Worm (Caenorhabditis elegans) whole organism, young adult: ENCODE measurements around the gene F37A4.4.

Source experiments
- B0261.1 ChIP-seq: sonication (generic microtip); optimal IDR thresholded peaks from 2 replicates; lab custom pipeline; 2016; ENCODE audit warnings: mild to moderate bottlenecking, missing genetic modification characterization, moderate library complexity, missing compliant biosample characterization
- F10E7.11 ChIP-seq: sonication (generic microtip); optimal IDR thresholded peaks from 2 replicates; lab custom pipeline; 2017; ENCODE audit warnings: mild to moderate bottlenecking, missing genetic modification characterization, moderate library complexity, missing compliant biosample characterization
- F22D6.2 ChIP-seq: sonication (generic microtip); optimal IDR thresholded peaks from 2 replicates; lab custom pipeline; 2016; ENCODE audit warnings: mild to moderate bottlenecking, missing genetic modification characterization, missing compliant biosample characterization
- K11D2.4 ChIP-seq: fragments of 200-800 bp; sonication (Bioruptor generic); IDR thresholded peaks from 2 replicates; pipeline ENCODE4 v1.3.6; 2022; ENCODE audit warnings: missing genetic modification reagents, missing genetic modification characterization, missing compliant biosample characterization
- Y67H2A.10 ChIP-seq: fragments of 200-800 bp; sonication (Bioruptor generic); conservative IDR thresholded peaks from 2 replicates; pipeline ENCODE4 v1.3.6; 2022; ENCODE audit warnings: missing genetic modification reagents, missing genetic modification characterization, missing compliant biosample characterization
- Y79H2A.3 ChIP-seq: fragments of 200-800 bp; sonication (Bioruptor generic); conservative IDR thresholded peaks from 2 replicates; pipeline ENCODE4 v1.3.6; 2022; ENCODE audit warnings: missing genetic modification reagents, missing genetic modification characterization, missing compliant biosample characterization
- Y95B8A.8 ChIP-seq: fragments of 200-800 bp; sonication (Bioruptor generic); IDR thresholded peaks from 2 replicates; pipeline ENCODE4 v1.3.6; 2022; ENCODE audit warnings: missing genetic modification reagents, missing genetic modification characterization, missing compliant biosample characterization
- ZK185.1 ChIP-seq: sonication (generic microtip); optimal IDR thresholded peaks from 2 replicates; lab custom pipeline; 2016; ENCODE audit warnings: mild to moderate bottlenecking, missing genetic modification characterization, missing compliant biosample characterization; ENCODE audit not compliant: poor library complexity, severe bottlenecking
- aptf-2 ChIP-seq: fragments of 200-800 bp; sonication (Bioruptor generic); conservative IDR thresholded peaks from 2 replicates; pipeline ENCODE4 v1.3.6; 2022; ENCODE audit warnings: missing genetic modification reagents, missing genetic modification characterization, missing compliant biosample characterization
- athp-1 ChIP-seq: sonication (generic microtip); optimal IDR thresholded peaks from 2 replicates; lab custom pipeline; 2017; ENCODE audit warnings: mild to moderate bottlenecking, missing genetic modification characterization, missing compliant biosample characterization
- attf-3 ChIP-seq: fragments of 200-800 bp; sonication (Bioruptor generic); conservative IDR thresholded peaks from 2 replicates; pipeline ENCODE4 v1.3.6; 2022; ENCODE audit warnings: missing genetic modification reagents, missing genetic modification characterization, missing compliant biosample characterization
- attf-5 ChIP-seq: fragments of 200-800 bp; sonication (Bioruptor generic); optimal IDR thresholded peaks from 2 replicates; lab custom pipeline; 2018; ENCODE audit warnings: mild to moderate bottlenecking, missing genetic modification characterization, missing compliant biosample characterization
- attf-6 ChIP-seq: fragments of 200-800 bp; sonication (Bioruptor generic); IDR thresholded peaks from 2 replicates; pipeline ENCODE4 v1.3.6; 2022; ENCODE audit warnings: missing genetic modification reagents, missing genetic modification characterization, missing compliant biosample characterization
- bed-1 ChIP-seq: fragments of 200-800 bp; sonication (Bioruptor generic); IDR thresholded peaks from 2 replicates; pipeline ENCODE4 v1.3.6; 2022; ENCODE audit warnings: missing genetic modification reagents, missing genetic modification characterization, missing compliant biosample characterization
- ccch-3 ChIP-seq: fragments of 200-800 bp; sonication (Bioruptor generic); optimal IDR thresholded peaks from 2 replicates; lab custom pipeline; 2018; ENCODE audit warnings: mild to moderate bottlenecking, missing genetic modification characterization, missing compliant biosample characterization
- ceh-58 ChIP-seq: fragments of 200-800 bp; sonication (Bioruptor generic); IDR thresholded peaks from 2 replicates; pipeline ENCODE4 v1.3.6; 2022; ENCODE audit warnings: missing genetic modification characterization, missing compliant biosample characterization
- die-1 ChIP-seq: sonication (generic microtip); optimal IDR thresholded peaks from 2 replicates; lab custom pipeline; 2016; ENCODE audit warnings: missing genotype, mild to moderate bottlenecking, missing genetic modification characterization, missing compliant biosample characterization
- dox-1 ChIP-seq: fragments of 200-800 bp; sonication (Bioruptor generic); IDR thresholded peaks from 2 replicates; pipeline ENCODE4 v1.3.6; 2022; ENCODE audit warnings: missing genetic modification reagents, missing genetic modification characterization, missing compliant biosample characterization
- efl-1 ChIP-seq: fragments of 150-350 bp; optimal IDR thresholded peaks from 2 replicates; lab custom pipeline; 2014; ENCODE audit warnings: missing biosample characterization, missing genetic modification reagents, missing genetic modification characterization
- egl-18 ChIP-seq: fragments of 200-800 bp; sonication (Bioruptor generic); IDR thresholded peaks from 2 replicates; pipeline ENCODE4 v1.3.6; 2022; ENCODE audit warnings: missing genetic modification reagents, missing genetic modification characterization, missing compliant biosample characterization
- egrh-3 ChIP-seq: fragments of 200-800 bp; sonication (Bioruptor generic); IDR thresholded peaks from 2 replicates; pipeline ENCODE4 v1.3.6; 2022; ENCODE audit warnings: missing genetic modification reagents, missing genetic modification characterization, missing compliant biosample characterization
- gei-17 ChIP-seq: fragments of 200-800 bp; sonication (Bioruptor generic); optimal IDR thresholded peaks from 2 replicates; lab custom pipeline; 2018; ENCODE audit warnings: mild to moderate bottlenecking, missing genetic modification characterization, missing compliant biosample characterization
- hlh-12 ChIP-seq: sonication (generic microtip); optimal IDR thresholded peaks from 2 replicates; lab custom pipeline; 2016; ENCODE audit warnings: missing genetic modification characterization, missing compliant biosample characterization
- hmg-1.2 ChIP-seq: fragments of 200-800 bp; sonication (Bioruptor generic); IDR thresholded peaks from 2 replicates; pipeline ENCODE4 v1.3.6; 2022; ENCODE audit warnings: missing genetic modification reagents, missing genetic modification characterization, missing compliant biosample characterization
- hsf-1 ChIP-seq: fragments of 200-800 bp; sonication (Bioruptor generic); IDR thresholded peaks from 2 replicates; pipeline ENCODE4 v1.3.6; 2022; ENCODE audit warnings: missing genetic modification reagents, missing genetic modification characterization, missing compliant biosample characterization
- let-607 ChIP-seq, 2 experiments: fragments of 200-800 bp in 1 of 2; sonication (Bioruptor generic) in 1 of 2; sonication (generic microtip) in 1 of 2; optimal IDR thresholded peaks; 2 replicates each; lab custom pipeline; 2016 to 2018; ENCODE audit warnings: mild to moderate bottlenecking in 2 of 2, missing compliant biosample characterization in 2 of 2, missing genetic modification characterization in 2 of 2, moderate library complexity in 2 of 2, missing genotype in 1 of 2
- lin-54 ChIP-seq: fragments of 200-800 bp; sonication (Bioruptor generic); optimal IDR thresholded peaks from 2 replicates; lab custom pipeline; 2018; ENCODE audit warnings: mild to moderate bottlenecking, missing genetic modification characterization, missing compliant biosample characterization
- lir-1 ChIP-seq: fragments of 200-800 bp; sonication (Bioruptor generic); conservative IDR thresholded peaks from 2 replicates; pipeline ENCODE4 v1.3.6; 2022; ENCODE audit warnings: missing genetic modification reagents, missing genetic modification characterization, missing compliant biosample characterization
- madf-6 ChIP-seq: fragments of 200-800 bp; sonication (Bioruptor generic); IDR thresholded peaks from 2 replicates; pipeline ENCODE4 v1.3.6; 2022; ENCODE audit warnings: missing genetic modification reagents, missing genetic modification characterization, missing compliant biosample characterization
- madf-8 ChIP-seq: fragments of 200-800 bp; sonication (Bioruptor generic); conservative IDR thresholded peaks from 2 replicates; pipeline ENCODE4 v1.3.6; 2022; ENCODE audit warnings: missing genetic modification reagents, missing genetic modification characterization, missing compliant biosample characterization
- mes-4 ChIP-seq: sonication (generic microtip); optimal IDR thresholded peaks from 2 replicates; lab custom pipeline; 2016; ENCODE audit warnings: missing genotype, missing genetic modification characterization, missing compliant biosample characterization
- nfya-1 ChIP-seq: sonication (generic microtip); optimal IDR thresholded peaks from 2 replicates; lab custom pipeline; 2017; ENCODE audit warnings: antibody characterized with exemption, missing compliant biosample characterization, missing genetic modification characterization, borderline replicate concordance; ENCODE audit not compliant: insufficient read depth
- nhr-120 ChIP-seq: fragments of 200-800 bp; sonication (Bioruptor generic); IDR thresholded peaks from 2 replicates; pipeline ENCODE4 v1.3.6; 2022; ENCODE audit warnings: missing genetic modification characterization, missing compliant biosample characterization
- rec-8 ChIP-seq, 2 experiments: sonication (generic microtip); optimal IDR thresholded peaks; 2 replicates each; lab custom pipeline; 2016; ENCODE audit warnings: mild to moderate bottlenecking in 2 of 2, missing genetic modification characterization in 2 of 2, missing genetic modification reagents in 2 of 2, missing genotype in 2 of 2, missing biosample characterization in 1 of 2, missing compliant biosample characterization in 1 of 2, moderate library complexity in 1 of 2
- repo-1 ChIP-seq: sonication (generic microtip); optimal IDR thresholded peaks from 2 replicates; lab custom pipeline; 2017; ENCODE audit warnings: mild to moderate bottlenecking, missing genetic modification characterization, missing compliant biosample characterization
- sea-2 ChIP-seq: fragments of 200-800 bp; sonication (Bioruptor generic); IDR thresholded peaks from 2 replicates; pipeline ENCODE4 v1.3.6; 2022; ENCODE audit warnings: missing genetic modification characterization, missing compliant biosample characterization
- snpc-1.3 ChIP-seq: sonication (generic microtip); optimal IDR thresholded peaks from 2 replicates; lab custom pipeline; 2017; ENCODE audit warnings: missing genetic modification characterization, mild to moderate bottlenecking, missing compliant biosample characterization, antibody characterized with exemption, moderate library complexity, missing genotype, missing genetic modification reagents; ENCODE audit not compliant: insufficient read depth
- sptf-2 ChIP-seq: fragments of 200-800 bp; sonication (Bioruptor generic); optimal IDR thresholded peaks from 2 replicates; lab custom pipeline; 2018; ENCODE audit warnings: mild to moderate bottlenecking, missing genetic modification characterization, missing compliant biosample characterization
- tbp1 ChIP-seq: fragments of 200-800 bp; sonication (Bioruptor generic); optimal IDR thresholded peaks from 2 replicates; lab custom pipeline; 2018; ENCODE audit warnings: mild to moderate bottlenecking, missing genetic modification characterization, missing compliant biosample characterization
- tbx-9 ChIP-seq: sonication (generic microtip); optimal IDR thresholded peaks from 2 replicates; lab custom pipeline; 2016; ENCODE audit warnings: borderline replicate concordance, missing genetic modification characterization, inconsistent platforms, missing compliant biosample characterization
- xnd-1 ChIP-seq: sonication (generic microtip); optimal IDR thresholded peaks from 2 replicates; lab custom pipeline; 2016; ENCODE audit warnings: missing genotype, missing genetic modification reagents, missing genetic modification characterization, missing compliant biosample characterization
- zfh-2 ChIP-seq: fragments of 200-800 bp; sonication (Bioruptor generic); conservative IDR thresholded peaks from 2 replicates; pipeline ENCODE4 v1.3.6; 2022; ENCODE audit warnings: missing genetic modification reagents, missing genetic modification characterization, missing compliant biosample characterization
- zim-3 ChIP-seq: sonication (generic microtip); optimal IDR thresholded peaks from 2 replicates; lab custom pipeline; 2017; ENCODE audit warnings: mild to moderate bottlenecking, missing genetic modification characterization, moderate library complexity, missing compliant biosample characterization
- ztf-22 ChIP-seq: fragments of 200-800 bp; sonication (Bioruptor generic); optimal IDR thresholded peaks from 2 replicates; lab custom pipeline; 2018; ENCODE audit warnings: mild to moderate bottlenecking, missing genetic modification characterization, moderate library complexity, missing compliant biosample characterization

F37A4.4 gene

DNA sequence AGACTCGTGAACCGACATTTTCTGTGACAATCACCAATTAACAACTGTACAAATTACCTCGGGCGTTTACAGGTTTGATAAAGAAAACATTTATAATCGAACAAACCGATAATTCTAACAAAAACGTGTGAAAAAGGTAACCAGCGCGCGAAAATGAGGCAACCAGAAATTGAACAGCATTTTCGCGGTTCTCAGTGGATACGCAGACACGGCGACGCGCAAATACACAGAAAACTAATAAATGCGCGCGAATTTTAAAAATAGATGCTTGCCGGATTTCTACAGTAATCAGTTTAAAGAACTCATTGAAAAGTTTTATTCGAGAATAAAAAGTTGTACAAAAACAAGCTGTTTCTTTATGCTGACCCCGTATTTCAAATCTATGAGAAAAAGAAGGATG, 3.4 kb upstream of the F37A4.4 start, which contains the start of gene isw-1 (continued):
- TF ChIP-seq F22D6.2 (tag; lab: Kevin White, UChicago) = no peak

DNA sequence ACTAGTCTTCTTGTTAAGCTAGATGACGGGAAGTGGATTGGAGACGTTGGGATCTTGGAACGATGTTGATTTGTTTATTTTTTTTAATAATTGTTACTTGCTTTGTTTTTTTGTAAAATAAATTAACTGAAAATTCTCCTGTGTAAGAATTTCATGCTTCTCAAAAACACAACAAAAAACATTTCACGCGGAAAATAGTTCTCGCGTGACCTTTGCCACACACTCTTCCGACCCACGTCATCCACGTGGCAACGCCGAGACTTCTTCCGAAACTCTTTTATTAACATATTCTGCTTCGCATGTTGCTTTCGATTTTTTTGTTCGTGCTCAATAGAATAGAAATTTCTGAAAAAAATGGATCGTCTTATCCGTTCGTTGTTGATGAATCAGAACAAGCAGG, 1.8 kb upstream of the F37A4.4 start, which contains the start of gene F37A4.5:
Gene F37A4.5 (plus strand): TSS at position 301 of the 400 bp plus-strand sequence.
- TF ChIP-seq tbp1 (GFP tag; lab: Kevin White, UChicago) (no peak), hlh-12 (tag; lab: Kevin White, UChicago) (no peak), attf-3 (GFP tag; lab: Robert Waterston, UW) (no peak), F10E7.11 (no peak), sptf-2 (GFP tag; lab: Kevin White, UChicago) (no peak), gei-17 (no peak), die-1 (tag; lab: Kevin White, UChicago) (no peak), bed-1 (GFP tag; lab: Robert Waterston, UW) (no peak), ceh-58 (GFP tag; lab: Robert Waterston, UW) (no peak), hmg-1.2 (GFP tag; lab: Robert Waterston, UW) (no peak), repo-1 (no peak), madf-6 (GFP tag; lab: Robert Waterston, UW) (no peak), attf-5 (no peak), dox-1 (GFP tag; lab: Robert Waterston, UW) (no peak), athp-1 (no peak), zfh-2 (GFP tag; lab: Robert Waterston, UW) (no peak)
- TF ChIP-seq, all 124 proteins: peak for 0

DNA sequence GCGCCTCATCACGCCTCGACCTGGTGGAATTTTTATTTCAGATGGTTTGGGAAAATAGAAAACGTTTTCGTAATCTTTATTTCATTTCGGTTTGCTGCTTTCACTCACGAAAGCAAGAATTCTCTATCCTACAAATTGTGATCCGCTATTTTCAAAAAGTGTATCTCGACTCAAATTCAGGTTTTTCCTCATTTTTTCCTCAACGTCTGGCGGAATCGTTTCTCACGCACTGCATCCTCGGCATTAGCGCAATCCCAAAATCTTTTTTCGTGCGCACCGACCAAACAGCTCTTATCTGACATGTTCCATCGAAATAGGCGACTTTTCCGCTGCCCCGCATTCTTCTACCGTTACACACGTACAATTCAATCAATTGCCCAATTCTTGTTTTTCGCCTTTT, 4.9 kb downstream of the F37A4.4 start, which contains the start of gene F37A4.3:
Gene F37A4.3 (plus strand): TSS at position 301 of the 400 bp plus-strand sequence.
- TF ChIP-seq egrh-3 (GFP tag; lab: Robert Waterston, UW) (no peak), athp-1 (no peak), tbx-9 (tag; lab: Kevin White, UChicago) (no peak), Y95B8A.8 (GFP tag; lab: Robert Waterston, UW) (no peak), zim-3 (tag; lab: Kevin White, UChicago) (no peak), gei-17 (no peak), aptf-2 (GFP tag; lab: Robert Waterston, UW) (no peak), attf-6 (no peak), B0261.1 (tag; lab: Kevin White, UChicago) (no peak), nfya-1 (no peak), egl-18 (GFP tag; lab: Robert Waterston, UW) (no peak), K11D2.4 (no peak), lir-1 (no peak), let-607 (tag; optimal IDR thresholded peaks at IDR 0.05; lab: Kevin White, UChicago) (no peak), ccch-3 (GFP tag; lab: Kevin White, UChicago) (no peak)

DNA sequence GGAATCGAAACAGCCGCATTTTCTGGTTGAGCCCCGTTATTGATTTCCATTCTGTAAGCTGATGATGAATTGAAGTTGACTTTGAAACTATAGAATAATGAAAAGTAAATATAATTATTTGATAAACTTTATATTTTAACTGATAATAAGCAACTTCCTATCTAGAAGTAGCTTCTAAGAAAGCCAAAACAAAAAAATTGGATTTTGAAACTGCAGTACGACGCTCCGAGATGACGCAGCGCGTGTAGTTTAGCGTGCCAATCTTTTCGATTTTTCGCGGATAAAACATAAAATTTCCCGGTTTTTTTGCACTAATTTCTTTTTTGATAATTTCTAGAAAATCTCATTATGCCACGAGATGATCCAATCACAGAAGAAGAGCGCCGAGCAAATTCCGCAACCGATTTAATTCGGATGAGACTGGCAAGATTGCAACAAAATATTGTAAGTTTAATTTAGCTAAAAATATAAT, 8.9 kb downstream of the F37A4.4 start, which contains the start of the genes bath-41 and F37A4.2:
Gene bath-41 (minus strand): TSS at position 51 of the 472 bp plus-strand sequence.
Gene F37A4.2 (plus strand): TSS at position 247 of the 472 bp plus-strand sequence.
- TF ChIP-seq madf-8 (0 out of 2 replicates have a peak, but pooled peaks have one; percentile 14), Y67H2A.10 (GFP tag; lab: Robert Waterston, UW) (no peak), efl-1 (GFP tag; lab: Kevin White, UChicago) (peak; percentile 82), xnd-1 (peak; percentile 32), mes-4 (tag; lab: Kevin White, UChicago) (no peak), rec-8 (tag; optimal IDR thresholded peaks at IDR 0.05; lab: Kevin White, UChicago) (no peak), aptf-2 (GFP tag; lab: Robert Waterston, UW) (no peak), ZK185.1 (tag; lab: Kevin White, UChicago) (no peak), sea-2 (GFP tag; lab: Robert Waterston, UW) (no peak), nhr-120 (GFP tag; lab: Robert Waterston, UW) (no peak), ccch-3 (GFP tag; lab: Kevin White, UChicago) (no peak), madf-6 (GFP tag; lab: Robert Waterston, UW) (peak; percentile 78), snpc-1.3 (tag; lab: Kevin White, UChicago) (no peak), lin-54 (GFP tag; lab: Kevin White, UChicago) (no peak), attf-3 (GFP tag; lab: Robert Waterston, UW) (peak; percentile 94), Y79H2A.3 (GFP tag; lab: Robert Waterston, UW) (no peak), hsf-1 (GFP tag; lab: Robert Waterston, UW) (peak; percentile 72), ztf-22 (GFP tag; lab: Kevin White, UChicago) (no peak)
